Worm (Caenorhabditis elegans): Measurements from ENCODE around the gene npp-16.
A peak's percentile ranks its signal among the peaks of the same experiment; 100 is the strongest.

The npp-16 gene

ce11 chrIII:11946973-11947372, 31.2 kb downstream of the npp-16 start, which contains the start of gene Y56A3A.7:
Gene Y56A3A.7 (minus strand): TSS chrIII:11947019.
- TF ChIP-seq ces-1 (GFP tag; optimal IDR thresholded peaks at IDR 0.05) (no peak), hlh-1 (tag; optimal IDR thresholded peaks at IDR 0.05) (no peak), M03D4.4 (tag; optimal IDR thresholded peaks at IDR 0.05) (no peak), lin-13 (tag; optimal IDR thresholded peaks at IDR 0.05) (no peak), tbx-8 (GFP tag; optimal IDR thresholded peaks at IDR 0.05) (no peak), elt-3 (tag; optimal IDR thresholded peaks at IDR 0.05) (no peak), nhr-28 (tag; optimal IDR thresholded peaks at IDR 0.05) (no peak), ceh-83 (GFP tag; optimal IDR thresholded peaks at IDR 0.05) (no peak), mab-5 (tag; optimal IDR thresholded peaks at IDR 0.05) (no peak), nhr-2 (tag; optimal IDR thresholded peaks at IDR 0.05) (no peak), nhr-76 (tag; optimal IDR thresholded peaks at IDR 0.05) (no peak)

- TF ChIP-seq ham-2 (GFP tag; optimal IDR thresholded peaks at IDR 0.05) (no peak), pha-4 (tag; optimal IDR thresholded peaks at IDR 0.05) (peak; percentile 90), ceh-43 (GFP tag; optimal IDR thresholded peaks at IDR 0.05) (no peak), mep-1 (tag; optimal IDR thresholded peaks at IDR 0.05) (no peak), sptf-1 (tag; optimal IDR thresholded peaks at IDR 0.05) (no peak)
Measured at ce11 chrIII:11947527-11947926, 31.8 kb downstream of the npp-16 start.

ce11 chrIII:11948437-11948836, 32.7 kb downstream of the npp-16 start:
- no peak for TF ChIP-seq hlh-1 (tag; optimal IDR thresholded peaks at IDR 0.05)
- TF ChIP-seq snpc-4 (tag; optimal IDR thresholded peaks at IDR 0.05): no peak
- TF ChIP-seq sem-2 (GFP tag; optimal IDR thresholded peaks at IDR 0.05): no peak
- no peak for TF ChIP-seq mep-1 (tag; optimal IDR thresholded peaks at IDR 0.05)
- no peak for TF ChIP-seq unc-39 (tag; optimal IDR thresholded peaks at IDR 0.05)
- no peak for TF ChIP-seq nhr-2 (tag; optimal IDR thresholded peaks at IDR 0.05)
- TF ChIP-seq nhr-28 (tag; optimal IDR thresholded peaks at IDR 0.05): no peak
- no peak for TF ChIP-seq drap-1 (GFP tag; optimal IDR thresholded peaks at IDR 0.05)
- no peak for TF ChIP-seq elt-1 (tag; optimal IDR thresholded peaks at IDR 0.05; ENCODE audit: borderline replicate concordance, insufficient read depth)

ce11 chrIII:11949276-11949879, 33.6 kb downstream of the npp-16 start:
- TF ChIP-seq nhr-76 (tag; optimal IDR thresholded peaks at IDR 0.05) (no peak), zip-8 (tag; optimal IDR thresholded peaks at IDR 0.05) (peak; percentile 53)

- TF ChIP-seq unc-62 (GFP tag; optimal IDR thresholded peaks at IDR 0.05): no peak
- no peak for TF ChIP-seq sem-2 (GFP tag; optimal IDR thresholded peaks at IDR 0.05)
- TF ChIP-seq ces-1 (GFP tag; optimal IDR thresholded peaks at IDR 0.05): no peak
- TF ChIP-seq ceh-39 (tag; optimal IDR thresholded peaks at IDR 0.05): no peak
- TF ChIP-seq M03D4.4 (tag; optimal IDR thresholded peaks at IDR 0.05): no peak
- no peak for TF ChIP-seq unc-120 (tag; optimal IDR thresholded peaks at IDR 0.05; ENCODE audit: poor library complexity, severe bottlenecking)
- no peak for TF ChIP-seq mab-5 (tag; optimal IDR thresholded peaks at IDR 0.05)
- no peak for TF ChIP-seq ham-2 (GFP tag; optimal IDR thresholded peaks at IDR 0.05)
- TF ChIP-seq pha-4 (tag; optimal IDR thresholded peaks at IDR 0.05): no peak
- no peak for TF ChIP-seq zip-8 (tag; optimal IDR thresholded peaks at IDR 0.05)
Measured at ce11 chrIII:11951111-11951510, 35.4 kb downstream of the npp-16 start.

- TF ChIP-seq pha-4 (tag; optimal IDR thresholded peaks at IDR 0.05) (no peak), mep-1 (tag; optimal IDR thresholded peaks at IDR 0.05) (no peak), unc-120 (tag; optimal IDR thresholded peaks at IDR 0.05; ENCODE audit: poor library complexity, severe bottlenecking) (no peak), hlh-1 (tag; optimal IDR thresholded peaks at IDR 0.05) (no peak), nhr-2 (tag; optimal IDR thresholded peaks at IDR 0.05) (no peak), unc-39 (tag; optimal IDR thresholded peaks at IDR 0.05) (no peak), tbx-8 (GFP tag; optimal IDR thresholded peaks at IDR 0.05) (no peak), lsy-2 (tag; optimal IDR thresholded peaks at IDR 0.05) (no peak), snpc-4 (tag; optimal IDR thresholded peaks at IDR 0.05) (no peak), mab-5 (tag; optimal IDR thresholded peaks at IDR 0.05) (no peak), zip-8 (tag; optimal IDR thresholded peaks at IDR 0.05) (no peak), blmp-1 (tag; optimal IDR thresholded peaks at IDR 0.05) (no peak), ces-1 (GFP tag; optimal IDR thresholded peaks at IDR 0.05) (no peak), nhr-28 (tag; optimal IDR thresholded peaks at IDR 0.05) (no peak)
Measured at ce11 chrIII:11954150-11954549, 38.4 kb downstream of the npp-16 start.

All from whole organism, mixed stage, embryonic.